Worm (Caenorhabditis elegans) whole organism, L1 larva: ENCODE data around the gene bud-13.

ENCODE experiments used
- Y116A8C.19 ChIP-seq: sonication (generic microtip); optimal IDR thresholded peaks from 2 replicates; lab custom pipeline; 2016; ENCODE audit warnings: missing compliant biosample characterization, missing genetic modification characterization, borderline replicate concordance
- ama-1 ChIP-seq: fragments of 150-350 bp; optimal IDR thresholded peaks from 2 replicates; lab custom pipeline; 2014
- efl-1 ChIP-seq, 4 experiments: fragments of 150-350 bp; optimal IDR thresholded peaks in 3 of 4; peaks in 1 of 4; 1 replicate in 1 of 4; 2 replicates in 3 of 4; lab custom pipeline; 2014; ENCODE audit warnings: missing biosample characterization in 2 of 4, missing genetic modification characterization in 2 of 4, missing genetic modification reagents in 2 of 4
- fos-1 ChIP-seq: fragments of 150-350 bp; optimal IDR thresholded peaks from 2 replicates; lab custom pipeline; 2014; ENCODE audit warnings: missing biosample characterization, missing genetic modification characterization
- hlh-4 ChIP-seq: sonication (generic microtip); optimal IDR thresholded peaks from 2 replicates; lab custom pipeline; 2016; ENCODE audit warnings: mild to moderate bottlenecking, missing genetic modification characterization, missing compliant biosample characterization
- isw-1 ChIP-seq: fragments of 200-800 bp; sonication (Bioruptor generic); IDR thresholded peaks from 2 replicates; pipeline ENCODE4 v1.3.6; 2022; ENCODE audit warnings: missing genetic modification characterization, missing compliant biosample characterization
- lin-39 ChIP-seq: fragments of 150-350 bp; optimal IDR thresholded peaks from 2 replicates; lab custom pipeline; 2014; ENCODE audit warnings: missing biosample characterization, missing genetic modification reagents, missing genetic modification characterization
- mdl-1 ChIP-seq, 2 experiments: fragments of 150-350 bp; optimal IDR thresholded peaks; 2 replicates each; lab custom pipeline; 2014 to 2017; ENCODE audit warnings: missing biosample characterization in 2 of 2, missing genetic modification characterization in 2 of 2, inconsistent platforms in 1 of 2
- nhr-11 ChIP-seq: fragments of 150-350 bp; optimal IDR thresholded peaks from 2 replicates; lab custom pipeline; 2014; ENCODE audit warnings: missing biosample characterization, missing genetic modification characterization
- rnt-1 ChIP-seq: sonication (generic microtip); optimal IDR thresholded peaks from 2 replicates; lab custom pipeline; 2016; ENCODE audit warnings: mild to moderate bottlenecking, missing genetic modification characterization, moderate library complexity, missing compliant biosample characterization
- sup-37 ChIP-seq: fragments of 200-800 bp; sonication (Bioruptor generic); optimal IDR thresholded peaks from 2 replicates; lab custom pipeline; 2018; ENCODE audit warnings: mild to moderate bottlenecking, missing genetic modification characterization, missing compliant biosample characterization
- swsn-7 ChIP-seq: sonication (generic microtip); optimal IDR thresholded peaks from 2 replicates; lab custom pipeline; 2016; ENCODE audit warnings: missing genetic modification characterization, missing compliant biosample characterization
- unc-62 ChIP-seq: fragments of 150-350 bp; optimal IDR thresholded peaks from 2 replicates; lab custom pipeline; 2014; ENCODE audit warnings: missing biosample characterization, missing genetic modification reagents, missing genetic modification characterization

ce11 chrIII:8985461-8985860 lies 17.9 kb upstream of the bud-13 start:
- no peak for TF ChIP-seq Y116A8C.19
- no peak for TF ChIP-seq nhr-11 (tag; lab: Kevin White, UChicago)
- TF ChIP-seq lin-39 (tag; lab: Kevin White, UChicago): no peak
- TF ChIP-seq ama-1 (lab: Kevin White, UChicago): no peak
- no peak for TF ChIP-seq rnt-1
- TF ChIP-seq fos-1 (tag; lab: Kevin White, UChicago): no peak
- TF ChIP-seq efl-1 (optimal IDR thresholded peaks at IDR 0.05; lab: Kevin White, UChicago): no peak
- TF ChIP-seq efl-1 (GFP tag; optimal IDR thresholded peaks at IDR 0.05 in 1 of 2; lab: Kevin White, UChicago): peak in 1 of 2 experiments; percentile 41
- no peak for TF ChIP-seq unc-62
- TF ChIP-seq mdl-1 (tag; optimal IDR thresholded peaks at IDR 0.05; lab: Kevin White, UChicago): no peak
- no peak for TF ChIP-seq isw-1 (GFP tag; lab: Robert Waterston, UW)
- no peak for TF ChIP-seq hlh-4 (tag; lab: Kevin White, UChicago)
- no peak for TF ChIP-seq sup-37
- no peak for TF ChIP-seq swsn-7 (tag; lab: Kevin White, UChicago)
